Fruit fly (Drosophila melanogaster): ENCODE measurements around the gene Hat1.

The Hat1 gene

DNA sequence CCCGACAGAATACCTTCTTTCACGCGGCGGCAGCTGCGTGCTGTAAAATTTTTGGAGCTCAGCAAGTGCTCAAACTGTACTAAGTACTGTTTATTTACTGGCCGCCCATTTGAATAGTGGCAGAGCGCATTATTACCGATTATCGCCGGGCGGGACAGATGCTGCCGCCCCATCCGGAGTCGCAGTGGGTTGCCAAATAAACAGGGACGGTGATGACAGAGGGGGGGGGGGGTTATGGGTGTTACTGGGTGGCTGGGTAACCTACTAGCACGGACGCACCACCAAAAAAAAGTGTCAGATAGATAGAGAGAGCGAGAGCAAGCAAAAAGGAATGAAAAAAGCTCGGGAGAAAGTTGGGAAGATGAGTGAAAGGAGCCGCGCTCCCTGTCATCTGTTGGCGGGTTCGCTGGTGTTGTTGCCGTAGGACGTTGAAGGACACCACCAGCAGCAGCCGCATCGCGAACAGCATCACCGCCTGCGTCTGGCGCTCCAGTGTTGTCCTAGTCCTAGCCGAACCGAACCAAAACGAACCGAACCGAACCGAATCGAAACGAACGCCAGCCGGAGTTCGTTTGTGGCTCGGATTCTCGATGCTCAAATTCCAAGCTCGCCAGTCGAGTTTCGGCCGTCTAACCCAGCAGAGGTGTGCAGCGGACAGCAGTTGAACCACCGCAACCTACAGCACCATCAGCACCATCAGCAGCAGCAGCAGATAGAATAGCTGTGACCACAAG lies 12.7 kb upstream of the Hat1 start, which contains the start of gene CG11000:
Gene CG11000, plus strand, starts transcription at position 626 of the 734 bp plus-strand sequence.
- TF ChIP-seq cic (GFP tag; optimal IDR thresholded peaks at IDR 0.05) (peak; percentile 6), CG12768 (GFP tag; optimal IDR thresholded peaks at IDR 0.05) (no peak)

DNA sequence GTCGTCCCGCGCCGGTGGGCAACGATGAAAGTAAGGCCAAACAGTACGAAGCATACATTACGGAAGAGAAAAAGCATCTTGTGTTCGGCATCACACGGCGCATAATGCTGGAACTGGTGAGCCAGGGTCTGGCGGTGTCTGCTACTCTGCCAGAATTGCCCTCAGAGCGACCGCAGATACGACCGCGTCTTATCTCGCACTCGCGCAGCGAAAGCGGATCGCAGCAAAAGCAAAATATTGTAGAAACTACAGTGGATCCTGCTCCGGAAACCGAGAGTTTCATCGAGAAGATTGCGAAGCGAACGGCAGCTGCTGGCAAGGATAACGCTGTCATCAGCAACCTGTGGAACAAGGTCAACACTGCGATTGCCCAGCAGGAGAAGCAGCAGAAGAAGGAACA lies 8.5 kb upstream of the Hat1 start:
- TF ChIP-seq CG12768 (GFP tag; optimal IDR thresholded peaks at IDR 0.05) (no peak), CG5204 (GFP tag; optimal IDR thresholded peaks at IDR 0.05) (no peak), Hr96 (GFP tag; optimal IDR thresholded peaks at IDR 0.05) (no peak), CG7101 (tag; optimal IDR thresholded peaks at IDR 0.05) (no peak), pad (GFP tag; optimal IDR thresholded peaks at IDR 0.05) (no peak), CG7045 (GFP tag; optimal IDR thresholded peaks at IDR 0.05) (no peak), kay (GFP tag; ENCODE audit: borderline replicate concordance) (no peak), CG33017 (tag; optimal IDR thresholded peaks at IDR 0.05) (no peak), ovo (GFP tag; optimal IDR thresholded peaks at IDR 0.05) (no peak), cnc (optimal IDR thresholded peaks at IDR 0.05) (no peak)

DNA sequence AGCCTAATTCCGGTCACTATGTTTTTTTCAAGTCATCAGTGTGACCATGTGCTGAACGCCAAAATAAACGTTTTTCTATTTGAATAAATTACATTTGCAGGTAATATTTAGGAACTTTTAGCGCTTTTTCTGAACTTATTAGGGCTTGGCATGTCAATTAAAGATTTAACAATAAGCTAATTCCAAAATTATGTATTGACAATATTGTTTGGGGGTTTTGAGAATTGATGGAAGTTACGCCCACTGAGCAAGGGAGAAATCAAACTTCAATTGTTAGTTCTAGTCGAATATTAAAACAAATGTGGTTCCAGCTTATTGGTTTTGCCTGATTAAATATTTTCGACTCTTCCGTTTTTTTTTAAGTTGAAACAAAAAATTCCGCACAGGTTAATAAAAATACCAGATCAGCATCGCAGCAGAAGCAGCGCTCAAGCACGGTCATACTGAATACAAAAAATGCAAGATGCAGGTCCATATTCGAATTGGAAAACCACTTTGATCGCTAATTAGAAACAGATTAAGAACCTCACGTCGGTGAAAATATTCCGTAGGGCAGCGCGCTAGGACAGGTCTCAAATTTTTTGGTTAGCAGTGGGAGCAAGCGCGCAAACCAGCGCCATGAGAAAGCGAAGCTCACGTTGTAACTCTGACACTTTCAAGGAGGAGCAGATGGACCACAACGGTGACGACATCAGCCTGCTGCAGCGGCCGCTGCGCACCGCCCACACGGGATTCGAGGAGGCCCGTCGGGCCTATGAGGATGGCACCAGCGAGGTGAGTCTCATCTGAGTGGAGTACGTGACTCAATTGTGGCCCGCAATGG lies 5.3 kb upstream of the Hat1 start, which contains the start of the genes PSMG1 and CG10979:
Gene PSMG1, minus strand, starts transcription at position 51 of the 823 bp plus-strand sequence.
Gene CG10979, plus strand, starts transcription at position 439 of the 823 bp plus-strand sequence.
- no peak for TF ChIP-seq Hr96 (GFP tag; optimal IDR thresholded peaks at IDR 0.05)
- TF ChIP-seq CG5204 (GFP tag; optimal IDR thresholded peaks at IDR 0.05), result no peak
- TF ChIP-seq CG33017 (tag; optimal IDR thresholded peaks at IDR 0.05), result no peak
- no peak for TF ChIP-seq CG7101 (tag; optimal IDR thresholded peaks at IDR 0.05)
- TF ChIP-seq bab1 (GFP tag; optimal IDR thresholded peaks at IDR 0.05), result no peak
- TF ChIP-seq Clk (GFP tag; optimal IDR thresholded peaks at IDR 0.05), result no peak
- TF ChIP-seq CG12768 (GFP tag; optimal IDR thresholded peaks at IDR 0.05), result no peak
- TF ChIP-seq CG1620 (GFP tag; optimal IDR thresholded peaks at IDR 0.05), result no peak
- TF ChIP-seq Crg-1 (GFP tag; optimal IDR thresholded peaks at IDR 0.05), result no peak
- TF ChIP-seq cnc (optimal IDR thresholded peaks at IDR 0.05), result no peak
- no peak for TF ChIP-seq Mnt (GFP tag; optimal IDR thresholded peaks at IDR 0.05)
- TF ChIP-seq pad (GFP tag; optimal IDR thresholded peaks at IDR 0.05), result no peak
- TF ChIP-seq tj (GFP tag; optimal IDR thresholded peaks at IDR 0.05), result no peak
- no peak for TF ChIP-seq cic (GFP tag; optimal IDR thresholded peaks at IDR 0.05)
- no peak for TF ChIP-seq kay (GFP tag; ENCODE audit: borderline replicate concordance)
- no peak for TF ChIP-seq toe (GFP tag; optimal IDR thresholded peaks at IDR 0.05)
- no peak for TF ChIP-seq CG11617 (GFP tag; optimal IDR thresholded peaks at IDR 0.05)
- TF ChIP-seq ovo (GFP tag; optimal IDR thresholded peaks at IDR 0.05), result no peak

DNA sequence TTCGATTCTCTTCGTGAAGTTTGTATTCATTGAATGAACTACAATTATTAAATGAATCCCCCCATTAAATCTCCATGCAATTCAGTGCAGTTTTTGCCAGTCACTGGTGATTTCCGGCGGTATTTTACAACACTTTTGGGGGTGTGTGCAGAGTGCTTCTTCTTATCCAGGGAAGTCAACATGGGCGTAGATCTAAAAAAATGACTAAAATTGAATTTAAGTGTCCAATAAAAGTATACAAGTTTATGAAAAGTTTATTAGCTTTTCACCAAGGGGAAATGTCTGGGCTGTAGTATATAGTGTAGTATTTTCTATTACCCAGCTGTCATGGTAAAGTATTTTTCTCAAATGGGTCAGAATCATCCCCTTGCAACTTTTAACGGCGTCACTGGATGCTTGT lies 2.3 kb upstream of the Hat1 start, which contains the start of gene Hpf1:
Gene Hpf1, plus strand, starts transcription at position 383 of the 400 bp plus-strand sequence.
- peak; percentile 96 for TF ChIP-seq ovo (GFP tag; optimal IDR thresholded peaks at IDR 0.05)
- TF ChIP-seq CG12768 (GFP tag; optimal IDR thresholded peaks at IDR 0.05), result peak; percentile 99
- peak; percentile 98 for TF ChIP-seq CG11617 (GFP tag; optimal IDR thresholded peaks at IDR 0.05)
- TF ChIP-seq Crg-1 (GFP tag; optimal IDR thresholded peaks at IDR 0.05), result peak; percentile 99
- TF ChIP-seq Clk (GFP tag; optimal IDR thresholded peaks at IDR 0.05), result peak; percentile 96
- TF ChIP-seq toe (GFP tag; optimal IDR thresholded peaks at IDR 0.05), result peak; percentile 99
- TF ChIP-seq CG7045 (GFP tag; optimal IDR thresholded peaks at IDR 0.05), result peak; percentile 99
- peak; percentile 99 for TF ChIP-seq CG33017 (tag; optimal IDR thresholded peaks at IDR 0.05)
- TF ChIP-seq tj (GFP tag; optimal IDR thresholded peaks at IDR 0.05), result peak; percentile 88
- TF ChIP-seq cnc (optimal IDR thresholded peaks at IDR 0.05), result peak; percentile 96 to 98
- peak; percentile 99 for TF ChIP-seq bab1 (GFP tag; optimal IDR thresholded peaks at IDR 0.05)
- peak; percentile 93 for TF ChIP-seq pad (GFP tag; optimal IDR thresholded peaks at IDR 0.05)
- TF ChIP-seq Mnt (GFP tag; optimal IDR thresholded peaks at IDR 0.05), result peak; percentile 96
- TF ChIP-seq cic (GFP tag; optimal IDR thresholded peaks at IDR 0.05), result peak; percentile 89
- peak; percentile 99 for TF ChIP-seq CG1620 (GFP tag; optimal IDR thresholded peaks at IDR 0.05)
- TF ChIP-seq kay (GFP tag; ENCODE audit: borderline replicate concordance), result no peak
- peak; percentile 99 for TF ChIP-seq CG5204 (GFP tag; optimal IDR thresholded peaks at IDR 0.05)
- peak; percentile 98 for TF ChIP-seq CG14711 (tag; optimal IDR thresholded peaks at IDR 0.05)
- TF ChIP-seq CG7101 (tag; optimal IDR thresholded peaks at IDR 0.05), result peak; percentile 99
- TF ChIP-seq Hr96 (GFP tag; optimal IDR thresholded peaks at IDR 0.05), result peak; percentile 99

DNA sequence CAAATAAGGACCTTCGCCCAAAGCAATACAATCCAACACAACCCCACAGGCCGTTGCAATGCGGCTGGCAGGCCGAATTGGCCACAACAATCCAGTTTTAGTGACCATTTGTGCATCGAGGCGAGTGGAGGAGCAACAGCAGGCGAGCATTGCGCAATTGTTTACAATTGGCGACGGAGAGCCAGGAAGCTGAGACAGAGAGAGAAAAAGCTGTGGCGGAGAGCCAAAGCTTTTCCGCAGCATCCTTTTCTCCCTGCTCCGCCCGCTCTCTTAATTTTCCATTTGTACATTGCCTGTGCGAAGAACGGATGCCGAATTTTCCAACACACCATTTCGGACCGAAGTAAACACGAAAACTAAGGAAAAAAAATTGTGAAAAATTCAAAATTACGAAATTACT lies 7.7 kb downstream of the Hat1 start, which contains the start of gene kat-60L1:
Gene kat-60L1, plus strand, starts transcription at position 301 of the 400 bp plus-strand sequence.
- TF ChIP-seq ovo (GFP tag; optimal IDR thresholded peaks at IDR 0.05), result no peak
- no peak for TF ChIP-seq cic (GFP tag; optimal IDR thresholded peaks at IDR 0.05)
- no peak for TF ChIP-seq CG7101 (tag; optimal IDR thresholded peaks at IDR 0.05)
- no peak for TF ChIP-seq CG14711 (tag; optimal IDR thresholded peaks at IDR 0.05)
- TF ChIP-seq pad (GFP tag; optimal IDR thresholded peaks at IDR 0.05), result no peak
- TF ChIP-seq cnc (optimal IDR thresholded peaks at IDR 0.05), result no peak
- TF ChIP-seq CG33017 (tag; optimal IDR thresholded peaks at IDR 0.05), result no peak
- TF ChIP-seq Crg-1 (GFP tag; optimal IDR thresholded peaks at IDR 0.05), result no peak
- no peak for TF ChIP-seq CG1620 (GFP tag; optimal IDR thresholded peaks at IDR 0.05)
- TF ChIP-seq tj (GFP tag; optimal IDR thresholded peaks at IDR 0.05), result no peak
- no peak for TF ChIP-seq CG7045 (GFP tag; optimal IDR thresholded peaks at IDR 0.05)
- TF ChIP-seq kay (GFP tag; ENCODE audit: borderline replicate concordance), result no peak
- TF ChIP-seq Clk (GFP tag; optimal IDR thresholded peaks at IDR 0.05), result no peak
- TF ChIP-seq Mnt (GFP tag; optimal IDR thresholded peaks at IDR 0.05), result no peak
